Worm (Caenorhabditis elegans) whole organism, young adult: ENCODE data around the gene gst-27.

ENCODE experiments used
- dpl-1 ChIP-seq: fragments of 150-350 bp; optimal IDR thresholded peaks from 2 replicates; lab custom pipeline; 2014; ENCODE audit warnings: missing biosample characterization, missing genetic modification reagents, missing genetic modification characterization
- nfya-1 ChIP-seq: sonication (generic microtip); optimal IDR thresholded peaks from 2 replicates; lab custom pipeline; 2017; ENCODE audit warnings: antibody characterized with exemption, missing compliant biosample characterization, missing genetic modification characterization, borderline replicate concordance; ENCODE audit not compliant: insufficient read depth
- ztf-18 ChIP-seq: sonication (generic microtip); optimal IDR thresholded peaks from 2 replicates; lab custom pipeline; 2016; ENCODE audit warnings: missing genotype, mild to moderate bottlenecking, missing genetic modification characterization, missing compliant biosample characterization

ce11 chrII:15148442-15148841 lies 17.1 kb downstream of the gst-27 start:
- TF ChIP-seq dpl-1 (GFP tag; lab: Kevin White, UChicago) = no peak
- no peak for TF ChIP-seq ztf-18
- no peak for TF ChIP-seq nfya-1 (tag; lab: Kevin White, UChicago)
